Fruit fly (Drosophila melanogaster) whole organism, prepupa: ENCODE results near the gene CG33688.
A peak's percentile ranks its signal among the peaks of the same experiment; 100 is the strongest.

Experiments used
- Blimp-1 ChIP-seq: fragments of 200-800 bp; sonication (Bioruptor generic); optimal IDR thresholded peaks from 3 replicates; lab custom pipeline; 2017; ENCODE audit warnings: missing biosample characterization, missing genetic modification characterization, mild to moderate bottlenecking, moderate library complexity, missing genetic modification reagents
- CG10631 ChIP-seq: fragments of 200-800 bp; sonication (Bioruptor generic); optimal IDR thresholded peaks from 2 replicates; lab custom pipeline; 2016; ENCODE audit warnings: missing biosample characterization, missing genetic modification characterization
- CG10669 ChIP-seq: fragments of 200-800 bp; sonication (Bioruptor generic); optimal IDR thresholded peaks from 3 replicates; lab custom pipeline; 2018; ENCODE audit warnings: missing biosample characterization, mild to moderate bottlenecking, missing genetic modification characterization, moderate library complexity
- CG11294 ChIP-seq: fragments of 200-800 bp; sonication (Bioruptor generic); IDR thresholded peaks from 2 replicates; pipeline ENCODE4 v1.3.6; 2022; ENCODE audit warnings: missing biosample characterization, missing genetic modification characterization
- CG11762 ChIP-seq: fragments of 200-800 bp; sonication (Bioruptor generic); optimal IDR thresholded peaks from 3 replicates; lab custom pipeline; 2016; ENCODE audit warnings: missing biosample characterization, missing genetic modification characterization; ENCODE audit not compliant: insufficient read depth
- CG11902 ChIP-seq: fragments of 200-800 bp; sonication (Bioruptor generic); optimal IDR thresholded peaks from 3 replicates; lab custom pipeline; 2016; ENCODE audit warnings: missing biosample characterization, missing genetic modification characterization
- CG1621 ChIP-seq: fragments of 200-800 bp; sonication (Bioruptor generic); optimal IDR thresholded peaks from 3 replicates; lab custom pipeline; 2018; ENCODE audit warnings: missing biosample characterization, mild to moderate bottlenecking, missing genetic modification characterization
- CG16779 ChIP-seq: fragments of 200-800 bp; sonication (Bioruptor generic); optimal IDR thresholded peaks from 3 replicates; lab custom pipeline; 2017; ENCODE audit warnings: missing biosample characterization, mild to moderate bottlenecking, missing genetic modification characterization
- CG3032 ChIP-seq: fragments of 200-800 bp; optimal IDR thresholded peaks from 2 replicates; lab custom pipeline; 2019; ENCODE audit warnings: missing biosample characterization, mild to moderate bottlenecking, missing genetic modification characterization, moderate library complexity
- CG31627 ChIP-seq: fragments of 200-800 bp; sonication (Bioruptor generic); optimal IDR thresholded peaks from 3 replicates; lab custom pipeline; 2016; ENCODE audit warnings: missing biosample characterization, missing genetic modification characterization
- CG32006 ChIP-seq: fragments of 200-800 bp; sonication (Bioruptor generic); optimal IDR thresholded peaks from 3 replicates; lab custom pipeline; 2017; ENCODE audit warnings: missing biosample characterization, mild to moderate bottlenecking, missing genetic modification characterization
- CG3919 ChIP-seq: fragments of 200-800 bp; sonication (Bioruptor generic); optimal IDR thresholded peaks from 3 replicates; lab custom pipeline; 2016; ENCODE audit warnings: missing biosample characterization, missing genetic modification characterization
- CG4318 ChIP-seq: fragments of 200-800 bp; sonication (Bioruptor generic); optimal IDR thresholded peaks from 3 replicates; lab custom pipeline; 2017; ENCODE audit warnings: missing biosample characterization, mild to moderate bottlenecking, missing genetic modification characterization
- CG6163 ChIP-seq: fragments of 200-800 bp; sonication (Bioruptor generic); IDR thresholded peaks from 3 replicates; pipeline ENCODE4 v1.3.6; 2022; ENCODE audit warnings: missing biosample characterization, missing genetic modification characterization
- CG6276 ChIP-seq: fragments of 200-800 bp; sonication (Bioruptor generic); optimal IDR thresholded peaks from 2 replicates; lab custom pipeline; 2017; ENCODE audit warnings: missing biosample characterization, mild to moderate bottlenecking, missing genetic modification characterization
- CG6792 ChIP-seq: fragments of 200-800 bp; sonication (Bioruptor generic); optimal IDR thresholded peaks from 3 replicates; lab custom pipeline; 2016; ENCODE audit warnings: missing biosample characterization, missing genetic modification characterization
- CG6808 ChIP-seq: fragments of 200-800 bp; sonication (Bioruptor generic); optimal IDR thresholded peaks from 3 replicates; lab custom pipeline; 2017; ENCODE audit warnings: missing biosample characterization, missing genetic modification characterization, mild to moderate bottlenecking, moderate library complexity, missing genetic modification reagents
- CG6854 ChIP-seq: fragments of 200-800 bp; sonication (Bioruptor generic); optimal IDR thresholded peaks from 2 replicates; lab custom pipeline; 2017; ENCODE audit warnings: missing biosample characterization, mild to moderate bottlenecking, missing genetic modification characterization
- CG7368 ChIP-seq: fragments of 200-800 bp; sonication (Bioruptor generic); optimal IDR thresholded peaks from 3 replicates; lab custom pipeline; 2016; ENCODE audit warnings: missing biosample characterization, missing genetic modification characterization
- CG8119 ChIP-seq: fragments of 200-800 bp; sonication (Bioruptor generic); IDR thresholded peaks from 3 replicates; pipeline ENCODE4 v1.3.6; 2022; ENCODE audit warnings: missing biosample characterization, missing genetic modification characterization
- CG8632 ChIP-seq: fragments of 200-800 bp; sonication (Bioruptor generic); optimal IDR thresholded peaks from 3 replicates; lab custom pipeline; 2016; ENCODE audit warnings: missing biosample characterization, missing genetic modification characterization
- CG9139 ChIP-seq: fragments of 200-800 bp; sonication (Bioruptor generic); optimal IDR thresholded peaks from 3 replicates; lab custom pipeline; 2017; ENCODE audit warnings: missing biosample characterization, mild to moderate bottlenecking, missing genetic modification characterization
- Eip75B ChIP-seq: fragments of 200-800 bp; sonication (Bioruptor generic); optimal IDR thresholded peaks from 3 replicates; lab custom pipeline; 2016; ENCODE audit warnings: missing biosample characterization, missing genetic modification characterization
- Eip78C ChIP-seq: fragments of 200-800 bp; sonication (Bioruptor generic); peaks from one replicate; lab custom pipeline; 2016; ENCODE audit warnings: missing biosample characterization, missing genetic modification characterization
- Eip93F ChIP-seq: fragments of 200-800 bp; sonication (Bioruptor generic); optimal IDR thresholded peaks from 2 replicates; lab custom pipeline; 2016; ENCODE audit warnings: missing biosample characterization, mild to moderate bottlenecking, missing genetic modification characterization
- Ets21C ChIP-seq: fragments of 200-800 bp; sonication (Bioruptor generic); optimal IDR thresholded peaks from 3 replicates; lab custom pipeline; 2016; ENCODE audit warnings: missing biosample characterization, missing genetic modification characterization
- Ets96B ChIP-seq: fragments of 200-800 bp; optimal IDR thresholded peaks from 2 replicates; lab custom pipeline; 2019; ENCODE audit warnings: missing biosample characterization, mild to moderate bottlenecking, missing genetic modification characterization, moderate library complexity
- Gug ChIP-seq: fragments of 200-800 bp; sonication (Bioruptor generic); IDR thresholded peaks from 2 replicates; pipeline ENCODE4 v1.3.6; 2022; ENCODE audit warnings: missing biosample characterization, missing genetic modification characterization
- Hr4 ChIP-seq: fragments of 200-800 bp; sonication (Bioruptor generic); optimal IDR thresholded peaks from 3 replicates; lab custom pipeline; 2016; ENCODE audit warnings: missing biosample characterization, missing genetic modification characterization
- Lpt ChIP-seq: fragments of 200-800 bp; sonication (Bioruptor generic); optimal IDR thresholded peaks from 3 replicates; lab custom pipeline; 2016; ENCODE audit warnings: missing biosample characterization, missing genetic modification characterization
- Met ChIP-seq: fragments of 200-800 bp; sonication (Bioruptor generic); optimal IDR thresholded peaks from 3 replicates; lab custom pipeline; 2016; ENCODE audit warnings: missing biosample characterization, missing genetic modification characterization
- Smox ChIP-seq: fragments of 200-800 bp; sonication (Bioruptor generic); optimal IDR thresholded peaks from 3 replicates; lab custom pipeline; 2016; ENCODE audit warnings: missing biosample characterization, missing genetic modification characterization
- Sox102F ChIP-seq: fragments of 200-800 bp; sonication (Bioruptor generic); optimal IDR thresholded peaks from 2 replicates; lab custom pipeline; 2016; ENCODE audit warnings: missing biosample characterization, mild to moderate bottlenecking, missing genetic modification characterization
- Sox14 ChIP-seq: fragments of 200-800 bp; sonication (Bioruptor generic); optimal IDR thresholded peaks from 3 replicates; lab custom pipeline; 2016; ENCODE audit warnings: missing biosample characterization, missing genetic modification characterization
- achi ChIP-seq: fragments of 200-800 bp; sonication (Bioruptor generic); optimal IDR thresholded peaks from 3 replicates; lab custom pipeline; 2016; ENCODE audit warnings: missing biosample characterization, missing genetic modification characterization
- acj6 ChIP-seq: fragments of 200-800 bp; sonication (Bioruptor generic); optimal IDR thresholded peaks from 3 replicates; lab custom pipeline; 2016; ENCODE audit warnings: missing biosample characterization, missing genetic modification characterization
- cyc ChIP-seq: fragments of 200-800 bp; sonication (Bioruptor generic); optimal IDR thresholded peaks from 3 replicates; lab custom pipeline; 2016; ENCODE audit warnings: missing biosample characterization, missing genetic modification characterization
- dsx ChIP-seq: fragments of 200-800 bp; optimal IDR thresholded peaks from 3 replicates; lab custom pipeline; 2019; ENCODE audit warnings: missing biosample characterization, mild to moderate bottlenecking, missing genetic modification characterization, moderate library complexity; ENCODE audit not compliant: poor library complexity, severe bottlenecking
- eg ChIP-seq: fragments of 200-800 bp; sonication (Bioruptor generic); IDR thresholded peaks from 3 replicates; pipeline ENCODE4 v1.3.6; 2022; ENCODE audit warnings: missing biosample characterization, missing genetic modification characterization
- esn ChIP-seq: fragments of 200-800 bp; sonication (Bioruptor generic); optimal IDR thresholded peaks from 2 replicates; lab custom pipeline; 2016; ENCODE audit warnings: missing biosample characterization, mild to moderate bottlenecking, missing genetic modification characterization, moderate library complexity
- fd59A ChIP-seq: fragments of 200-800 bp; sonication (Bioruptor generic); optimal IDR thresholded peaks from 2 replicates; lab custom pipeline; 2017; ENCODE audit warnings: missing biosample characterization, mild to moderate bottlenecking, missing genetic modification characterization, missing genetic modification reagents
- fkh ChIP-seq: fragments of 200-800 bp; sonication (Bioruptor generic); optimal IDR thresholded peaks from 3 replicates; lab custom pipeline; 2017; ENCODE audit warnings: missing biosample characterization, mild to moderate bottlenecking, missing genetic modification characterization, moderate library complexity
- net ChIP-seq: fragments of 200-800 bp; sonication (Bioruptor generic); optimal IDR thresholded peaks from 3 replicates; lab custom pipeline; 2016; ENCODE audit warnings: missing biosample characterization, missing genetic modification characterization
- pdm3 ChIP-seq: fragments of 200-800 bp; sonication (Bioruptor generic); optimal IDR thresholded peaks from 3 replicates; lab custom pipeline; 2016; ENCODE audit warnings: missing biosample characterization, missing genetic modification characterization
- salr ChIP-seq, 2 experiments: fragments of 200-800 bp; sonication (Bioruptor generic); optimal IDR thresholded peaks; 3 replicates each; lab custom pipeline; 2016 to 2018; ENCODE audit warnings: missing biosample characterization in 2 of 2, missing genetic modification characterization in 2 of 2, mild to moderate bottlenecking in 1 of 2
- ss ChIP-seq, 2 experiments: fragments of 200-800 bp; sonication (Bioruptor generic); optimal IDR thresholded peaks; 2 replicates in 1 of 2; 3 replicates in 1 of 2; lab custom pipeline; 2017 to 2018; ENCODE audit warnings: mild to moderate bottlenecking in 2 of 2, missing biosample characterization in 2 of 2, missing genetic modification characterization in 2 of 2, moderate library complexity in 1 of 2
- svp ChIP-seq: fragments of 200-800 bp; sonication (Bioruptor generic); peaks from one replicate; lab custom pipeline; 2016; ENCODE audit warnings: missing biosample characterization, missing genetic modification characterization
- topi ChIP-seq: fragments of 200-800 bp; sonication (Bioruptor generic); optimal IDR thresholded peaks from 3 replicates; lab custom pipeline; 2016; ENCODE audit warnings: missing biosample characterization, missing genetic modification characterization
- vri ChIP-seq: fragments of 200-800 bp; sonication (Bioruptor generic); optimal IDR thresholded peaks from 3 replicates; lab custom pipeline; 2016; ENCODE audit warnings: missing biosample characterization, mild to moderate bottlenecking, missing genetic modification characterization

The CG33688 gene

dm6 chr3L:16164150-16165039 is 34.6 kb upstream of the CG33688 start, which contains the start of gene CG5151:
Gene CG5151, minus strand, starts transcription at chr3L:16164701.
- TF ChIP-seq CG10631 (GFP tag; lab: Kevin White, UChicago) (no peak), pdm3 (GFP tag; lab: Kevin White, UChicago) (no peak), ss (GFP tag; optimal IDR thresholded peaks at IDR 0.05; lab: Kevin White, UChicago) (peak; percentile 51 to 75), Met (no peak), CG6792 (GFP tag; lab: Kevin White, UChicago) (no peak), acj6 (GFP tag; lab: Kevin White, UChicago) (no peak), CG11762 (no peak), achi (peak; percentile 28), Gug (no peak), Ets21C (GFP tag; lab: Kevin White, UChicago) (no peak), fd59A (no peak), esn (GFP tag; lab: Kevin White, UChicago) (peak; percentile 40), net (GFP tag; lab: Kevin White, UChicago) (peak; percentile 12), CG16779 (peak; percentile 17), CG1621 (tag; lab: Kevin White, UChicago) (peak; percentile 40), eg (GFP tag; lab: Robert Waterston, UW) (peak; percentile 67; the same call in 2 of the 3 replicates), CG9139 (GFP tag; lab: Kevin White, UChicago) (peak; percentile 56), CG11294 (GFP tag; lab: Robert Waterston, UW) (0 out of 2 replicates have a peak, but pooled peaks have one; percentile 19), vri (peak; percentile 90), Lpt (GFP tag; lab: Kevin White, UChicago) (peak; percentile 21), CG6163 (peak; percentile 59; the same call in 2 of the 3 replicates), Smox (GFP tag; lab: Kevin White, UChicago) (peak; percentile 33), salr (GFP tag; optimal IDR thresholded peaks at IDR 0.05; lab: Kevin White, UChicago) (no peak), fkh (GFP tag; lab: Kevin White, UChicago) (peak; percentile 65), CG6276 (GFP tag; lab: Kevin White, UChicago) (peak; percentile 59), Ets96B (tag; lab: Kevin White, UChicago) (peak; percentile 41), Hr4 (GFP tag; lab: Kevin White, UChicago) (peak; percentile 12), svp (peak; percentile 64), Sox14 (peak; percentile 48), CG8632 (GFP tag; lab: Kevin White, UChicago) (peak; percentile 20), CG10669 (peak; percentile 11), topi (GFP tag; lab: Kevin White, UChicago) (peak; percentile 30), Blimp-1 (GFP tag; lab: Kevin White, UChicago) (peak; percentile 8), CG4318 (GFP tag; lab: Kevin White, UChicago) (no peak), Eip75B (peak; percentile 43), CG6854 (peak; percentile 75), CG3032 (tag; lab: Kevin White, UChicago) (peak; percentile 13), CG3919 (GFP tag; lab: Kevin White, UChicago) (peak; percentile 27), CG8119 (GFP tag; lab: Robert Waterston, UW) (peak; percentile 72), CG6808 (peak; percentile 39), Sox102F (GFP tag; lab: Kevin White, UChicago) (peak; percentile 70), CG32006 (GFP tag; lab: Kevin White, UChicago) (peak; percentile 36), CG11902 (no peak), dsx (peak; percentile 57), Eip93F (GFP tag; lab: Kevin White, UChicago) (peak; percentile 57), Eip78C (GFP tag; lab: Kevin White, UChicago) (peak; percentile 79), cyc (GFP tag; lab: Kevin White, UChicago) (no peak), CG7368 (GFP tag; lab: Kevin White, UChicago) (peak; percentile 18), CG31627 (GFP tag; lab: Kevin White, UChicago) (no peak)
